Worm (Caenorhabditis elegans) whole organism, L2 larva: ENCODE measurements around the gene hlb-1.
A peak's percentile ranks its signal among the peaks of the same experiment; 100 is the strongest.

Source experiments
- ama-1 ChIP-seq: fragments of 150-350 bp; optimal IDR thresholded peaks from 2 replicates; lab custom pipeline; 2018; ENCODE audit warnings: inconsistent platforms
- ceh-16 ChIP-seq: fragments of 150-350 bp; optimal IDR thresholded peaks from 2 replicates; lab custom pipeline; 2014; ENCODE audit warnings: missing biosample characterization, missing genetic modification characterization
- ceh-82 ChIP-seq: fragments of 150-350 bp; optimal IDR thresholded peaks from 2 replicates; lab custom pipeline; 2014; ENCODE audit warnings: missing biosample characterization, missing genetic modification characterization
- crh-2 ChIP-seq: sonication (generic microtip); optimal IDR thresholded peaks from 2 replicates; lab custom pipeline; 2017; ENCODE audit warnings: missing biosample characterization, missing genetic modification characterization
- egl-27 ChIP-seq: sonication (generic microtip); optimal IDR thresholded peaks from 3 replicates; lab custom pipeline; 2017; ENCODE audit warnings: missing biosample characterization, missing genetic modification reagents, missing genetic modification characterization
- elt-3 ChIP-seq: sonication (generic microtip); optimal IDR thresholded peaks from 2 replicates; lab custom pipeline; 2017; ENCODE audit warnings: missing biosample characterization, missing genetic modification characterization
- fos-1 ChIP-seq: fragments of 150-350 bp; optimal IDR thresholded peaks from 2 replicates; lab custom pipeline; 2014; ENCODE audit warnings: missing biosample characterization, missing genetic modification characterization
- lin-11 ChIP-seq: fragments of 150-350 bp; sonication (generic microtip); optimal IDR thresholded peaks from 2 replicates; lab custom pipeline; 2014; ENCODE audit warnings: missing biosample characterization, missing genetic modification characterization, inconsistent platforms, mixed read lengths
- snpc-4 ChIP-seq: fragments of 150-350 bp; optimal IDR thresholded peaks from 2 replicates; lab custom pipeline; 2014; ENCODE audit warnings: missing biosample characterization, missing genetic modification characterization
- zag-1 ChIP-seq: fragments of 150-350 bp; optimal IDR thresholded peaks from 2 replicates; lab custom pipeline; 2014; ENCODE audit warnings: missing biosample characterization, missing genetic modification characterization
- ztf-11 ChIP-seq: sonication (generic microtip); optimal IDR thresholded peaks from 2 replicates; lab custom pipeline; 2017; ENCODE audit warnings: missing biosample characterization, missing genetic modification characterization

- TF ChIP-seq elt-3 (tag; lab: Kevin White, UChicago) (no peak), crh-2 (no peak), fos-1 (peak; percentile 21), ceh-16 (tag; lab: Kevin White, UChicago) (no peak), zag-1 (no peak), ama-1 (lab: Kevin White, UChicago) (no peak), lin-11 (tag; lab: Kevin White, UChicago) (no peak), ceh-82 (no peak), egl-27 (tag; lab: Kevin White, UChicago) (no peak), ztf-11 (no peak), snpc-4 (tag; lab: Kevin White, UChicago) (no peak)
Measured at ce11 chrX:13884157-13884556, 1.6 kb upstream of the hlb-1 start.
